Worm (Caenorhabditis elegans): Measurements from ENCODE around the gene Y64G10A.7.

Y64G10A.7 gene

ce11 chrIV:14335768-14336167, 44.1 kb downstream of the Y64G10A.7 start:
- no peak for TF ChIP-seq ceh-13 (GFP tag; optimal IDR thresholded peaks at IDR 0.05)
- no peak for TF ChIP-seq ets-7 (tag; optimal IDR thresholded peaks at IDR 0.05)
- TF ChIP-seq tbx-37 (GFP tag; conservative IDR thresholded peaks at IDR 0.05): no peak
- TF ChIP-seq hmbx-1 (tag; optimal IDR thresholded peaks at IDR 0.05): no peak
- TF ChIP-seq F13C5.2 (tag; optimal IDR thresholded peaks at IDR 0.05): no peak
- no peak for TF ChIP-seq sea-1 (GFP tag; conservative IDR thresholded peaks at IDR 0.05)
- TF ChIP-seq scrt-1 (GFP tag; IDR thresholded peaks at IDR 0.05): no peak
- TF ChIP-seq ama-1 (optimal IDR thresholded peaks at IDR 0.05): no peak
- no peak for TF ChIP-seq flt-1 (GFP tag; IDR thresholded peaks at IDR 0.05)
- TF ChIP-seq tra-4 (tag; optimal IDR thresholded peaks at IDR 0.05): no peak
- TF ChIP-seq ceh-36 (tag; optimal IDR thresholded peaks at IDR 0.05): no peak
- no peak for TF ChIP-seq tbx-11 (GFP tag; IDR thresholded peaks at IDR 0.05)
- no peak for TF ChIP-seq hmg-4 (GFP tag; optimal IDR thresholded peaks at IDR 0.05)
- no peak for TF ChIP-seq pes-1 (GFP tag; IDR thresholded peaks at IDR 0.05)
- TF ChIP-seq hnd-1 (tag; optimal IDR thresholded peaks at IDR 0.05): no peak
- no peak for TF ChIP-seq aly-1 (tag; optimal IDR thresholded peaks at IDR 0.05)

- TF ChIP-seq tbx-37 (GFP tag; conservative IDR thresholded peaks at IDR 0.05) (no peak), flt-1 (GFP tag; IDR thresholded peaks at IDR 0.05) (no peak), ets-7 (tag; optimal IDR thresholded peaks at IDR 0.05) (no peak), F13C5.2 (tag; optimal IDR thresholded peaks at IDR 0.05) (no peak), pes-1 (GFP tag; IDR thresholded peaks at IDR 0.05) (no peak), ceh-13 (GFP tag; optimal IDR thresholded peaks at IDR 0.05) (no peak), aly-1 (tag; optimal IDR thresholded peaks at IDR 0.05) (no peak), ceh-36 (tag; optimal IDR thresholded peaks at IDR 0.05) (no peak), hmbx-1 (tag; optimal IDR thresholded peaks at IDR 0.05) (no peak), tbx-11 (GFP tag; IDR thresholded peaks at IDR 0.05) (no peak), sea-1 (GFP tag; conservative IDR thresholded peaks at IDR 0.05) (no peak), hmg-4 (GFP tag; optimal IDR thresholded peaks at IDR 0.05) (no peak), scrt-1 (GFP tag; IDR thresholded peaks at IDR 0.05) (no peak), tra-4 (tag; optimal IDR thresholded peaks at IDR 0.05) (no peak), ama-1 (optimal IDR thresholded peaks at IDR 0.05) (no peak)
Observed at ce11 chrIV:14337757-14338156, 46.1 kb downstream of the Y64G10A.7 start, which contains the start of gene Y67A10A.2. Y67A10A.2 (plus strand) TSS chrIV:14338057.

ce11 chrIV:14339657-14340056, 48.0 kb downstream of the Y64G10A.7 start, which contains the start of gene Y67A10A.11:
Y67A10A.11 (plus strand) TSS chrIV:14339957.
- TF ChIP-seq ceh-13 (GFP tag; optimal IDR thresholded peaks at IDR 0.05): no peak
- TF ChIP-seq pes-1 (GFP tag; IDR thresholded peaks at IDR 0.05): no peak
- no peak for TF ChIP-seq flt-1 (GFP tag; IDR thresholded peaks at IDR 0.05)

ce11 chrIV:14343756-14344155, 52.1 kb downstream of the Y64G10A.7 start, which contains the start of gene srlf-28:
srlf-28 (minus strand) TSS chrIV:14343856.
- TF ChIP-seq B0310.2 (tag; optimal IDR thresholded peaks at IDR 0.05): no peak
- no peak for TF ChIP-seq F13C5.2 (tag; optimal IDR thresholded peaks at IDR 0.05)
- no peak for TF ChIP-seq flt-1 (GFP tag; IDR thresholded peaks at IDR 0.05)
- no peak for TF ChIP-seq tbx-37 (GFP tag; conservative IDR thresholded peaks at IDR 0.05)
- no peak for TF ChIP-seq hmbx-1 (tag; optimal IDR thresholded peaks at IDR 0.05)
- TF ChIP-seq ama-1 (optimal IDR thresholded peaks at IDR 0.05): no peak
- TF ChIP-seq pes-1 (GFP tag; IDR thresholded peaks at IDR 0.05): no peak
- no peak for TF ChIP-seq scrt-1 (GFP tag; IDR thresholded peaks at IDR 0.05)
- no peak for TF ChIP-seq aly-1 (tag; optimal IDR thresholded peaks at IDR 0.05)
- TF ChIP-seq ceh-13 (GFP tag; optimal IDR thresholded peaks at IDR 0.05): no peak
- TF ChIP-seq sea-1 (GFP tag; conservative IDR thresholded peaks at IDR 0.05): no peak
- no peak for TF ChIP-seq tra-4 (tag; optimal IDR thresholded peaks at IDR 0.05)
- no peak for TF ChIP-seq hnd-1 (tag; optimal IDR thresholded peaks at IDR 0.05)
- TF ChIP-seq ets-7 (tag; optimal IDR thresholded peaks at IDR 0.05): no peak
- TF ChIP-seq ceh-36 (tag; optimal IDR thresholded peaks at IDR 0.05): no peak
- TF ChIP-seq hmg-4 (GFP tag; optimal IDR thresholded peaks at IDR 0.05): no peak
- no peak for TF ChIP-seq tbx-11 (GFP tag; IDR thresholded peaks at IDR 0.05)

- TF ChIP-seq tbx-37 (GFP tag; conservative IDR thresholded peaks at IDR 0.05): no peak
- no peak for TF ChIP-seq scrt-1 (GFP tag; IDR thresholded peaks at IDR 0.05)
- no peak for TF ChIP-seq aly-1 (tag; optimal IDR thresholded peaks at IDR 0.05)
- no peak for TF ChIP-seq hmg-4 (GFP tag; optimal IDR thresholded peaks at IDR 0.05)
- no peak for TF ChIP-seq flt-1 (GFP tag; IDR thresholded peaks at IDR 0.05)
- TF ChIP-seq B0310.2 (tag; optimal IDR thresholded peaks at IDR 0.05): no peak
- TF ChIP-seq pes-1 (GFP tag; IDR thresholded peaks at IDR 0.05): no peak
- no peak for TF ChIP-seq hnd-1 (tag; optimal IDR thresholded peaks at IDR 0.05)
- TF ChIP-seq ceh-36 (tag; optimal IDR thresholded peaks at IDR 0.05): no peak
- no peak for TF ChIP-seq hmbx-1 (tag; optimal IDR thresholded peaks at IDR 0.05)
- no peak for TF ChIP-seq tra-4 (tag; optimal IDR thresholded peaks at IDR 0.05)
- TF ChIP-seq tbx-11 (GFP tag; IDR thresholded peaks at IDR 0.05): no peak
- no peak for TF ChIP-seq ets-7 (tag; optimal IDR thresholded peaks at IDR 0.05)
- TF ChIP-seq F13C5.2 (tag; optimal IDR thresholded peaks at IDR 0.05): no peak
- no peak for TF ChIP-seq ceh-13 (GFP tag; optimal IDR thresholded peaks at IDR 0.05)
Observed at ce11 chrIV:14350651-14351050, 59.0 kb downstream of the Y64G10A.7 start, which contains the start of gene oac-56. oac-56 (minus strand) TSS chrIV:14350751.

- TF ChIP-seq tbx-11 (GFP tag; IDR thresholded peaks at IDR 0.05): no peak
- no peak for TF ChIP-seq ceh-13 (GFP tag; optimal IDR thresholded peaks at IDR 0.05)
- no peak for TF ChIP-seq tbx-37 (GFP tag; conservative IDR thresholded peaks at IDR 0.05)
- TF ChIP-seq scrt-1 (GFP tag; IDR thresholded peaks at IDR 0.05): no peak
- TF ChIP-seq sea-1 (GFP tag; conservative IDR thresholded peaks at IDR 0.05): no peak
- no peak for TF ChIP-seq aly-1 (tag; optimal IDR thresholded peaks at IDR 0.05)
- TF ChIP-seq B0310.2 (tag; optimal IDR thresholded peaks at IDR 0.05): no peak
- no peak for TF ChIP-seq tra-4 (tag; optimal IDR thresholded peaks at IDR 0.05)
- no peak for TF ChIP-seq pes-1 (GFP tag; IDR thresholded peaks at IDR 0.05)
- TF ChIP-seq flt-1 (GFP tag; IDR thresholded peaks at IDR 0.05): no peak
Observed at ce11 chrIV:14356120-14356519, 64.4 kb downstream of the Y64G10A.7 start.

- TF ChIP-seq sea-1 (GFP tag; conservative IDR thresholded peaks at IDR 0.05): no peak
- TF ChIP-seq ets-7 (tag; optimal IDR thresholded peaks at IDR 0.05): no peak
- no peak for TF ChIP-seq tra-4 (tag; optimal IDR thresholded peaks at IDR 0.05)
- no peak for TF ChIP-seq F13C5.2 (tag; optimal IDR thresholded peaks at IDR 0.05)
- no peak for TF ChIP-seq ama-1 (optimal IDR thresholded peaks at IDR 0.05)
- TF ChIP-seq aly-1 (tag; optimal IDR thresholded peaks at IDR 0.05): no peak
Observed at ce11 chrIV:14361189-14361588, 69.5 kb downstream of the Y64G10A.7 start, which contains the start of gene ssu-2. ssu-2 (plus strand) TSS chrIV:14361247.

All from whole organism, early embryonic.